Worm (Caenorhabditis elegans): ENCODE results near the gene ptpn-22.

DNA sequence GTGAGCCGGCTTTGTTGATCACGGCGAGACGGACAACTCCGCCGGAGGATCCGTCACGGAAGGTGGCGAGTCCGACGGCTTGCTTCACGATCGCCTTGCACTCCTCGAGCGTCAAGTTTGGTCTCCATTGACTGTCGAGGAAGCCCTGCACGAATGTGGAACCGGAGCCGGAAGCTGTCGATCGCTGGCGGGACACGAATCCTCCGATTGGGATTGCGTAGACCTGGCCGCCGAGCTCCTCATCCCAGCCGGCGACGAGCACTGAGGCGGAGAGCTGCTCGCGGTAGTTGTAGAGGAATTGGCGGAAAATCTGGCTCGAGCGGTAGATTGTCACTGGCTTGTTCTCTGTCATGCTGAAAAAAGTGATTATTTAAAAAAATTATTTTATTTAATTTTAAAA, 31.1 kb downstream of the ptpn-22 start:
- TF ChIP-seq mep-1 (tag; optimal IDR thresholded peaks at IDR 0.05) (no peak), lin-29 (GFP tag; IDR thresholded peaks at IDR 0.05) (no peak), lir-3 (tag; optimal IDR thresholded peaks at IDR 0.05) (no peak), T20F7.1 (GFP tag; optimal IDR thresholded peaks at IDR 0.05) (no peak), nhr-102 (tag; optimal IDR thresholded peaks at IDR 0.05) (no peak), unc-62 (GFP tag; optimal IDR thresholded peaks at IDR 0.05 in 1 of 2) (no peak), unc-62 (tag; optimal IDR thresholded peaks at IDR 0.05) (no peak)
